Worm (Caenorhabditis elegans) whole organism, late embryonic: Measurements from ENCODE around the gene str-7.

Source experiments
- C08G9.2 ChIP-seq: sonication (generic microtip); optimal IDR thresholded peaks from 2 replicates; lab custom pipeline; 2016; ENCODE audit warnings: mild to moderate bottlenecking, missing genetic modification characterization, moderate library complexity, missing compliant biosample characterization
- C38D4.7 ChIP-seq: fragments of 200-800 bp; sonication (Bioruptor generic); optimal IDR thresholded peaks from 2 replicates; lab custom pipeline; 2018; ENCODE audit warnings: mild to moderate bottlenecking, missing genetic modification characterization, moderate library complexity, missing compliant biosample characterization
- F13H6.1 ChIP-seq: sonication (generic microtip); optimal IDR thresholded peaks from 2 replicates; lab custom pipeline; 2016; ENCODE audit warnings: missing genetic modification characterization, missing compliant biosample characterization
- ahr-1 ChIP-seq: sonication (generic microtip); optimal IDR thresholded peaks from 2 replicates; lab custom pipeline; 2016; ENCODE audit warnings: missing genetic modification characterization, missing compliant biosample characterization
- ceh-14 ChIP-seq: sonication (generic microtip); optimal IDR thresholded peaks from 2 replicates; lab custom pipeline; 2016; ENCODE audit warnings: missing genotype, missing genetic modification characterization, missing compliant biosample characterization
- ceh-18 ChIP-seq: sonication (generic microtip); optimal IDR thresholded peaks from 2 replicates; lab custom pipeline; 2016; ENCODE audit warnings: missing genetic modification characterization, missing compliant biosample characterization
- ceh-19 ChIP-seq: fragments of 200-800 bp; sonication (Bioruptor generic); optimal IDR thresholded peaks from 2 replicates; lab custom pipeline; 2018; ENCODE audit warnings: mild to moderate bottlenecking, missing genetic modification characterization, missing compliant biosample characterization
- ceh-2 ChIP-seq: sonication (generic microtip); optimal IDR thresholded peaks from 2 replicates; lab custom pipeline; 2016; ENCODE audit warnings: missing genotype, missing genetic modification characterization, missing compliant biosample characterization
- ceh-31 ChIP-seq: sonication (generic microtip); optimal IDR thresholded peaks from 2 replicates; lab custom pipeline; 2016; ENCODE audit warnings: missing genetic modification characterization, missing compliant biosample characterization
- ceh-34 ChIP-seq: sonication (generic microtip); optimal IDR thresholded peaks from 2 replicates; lab custom pipeline; 2016; ENCODE audit warnings: mild to moderate bottlenecking, missing genetic modification characterization, missing compliant biosample characterization
- ceh-45 ChIP-seq: fragments of 200-800 bp; sonication (Bioruptor generic); IDR thresholded peaks from 2 replicates; pipeline ENCODE4 v1.3.6; 2022; ENCODE audit warnings: missing genetic modification reagents, missing genetic modification characterization, missing compliant biosample characterization
- ceh-9 ChIP-seq: sonication (generic microtip); optimal IDR thresholded peaks from 2 replicates; lab custom pipeline; 2016; ENCODE audit warnings: mild to moderate bottlenecking, missing genetic modification characterization, inconsistent platforms, missing compliant biosample characterization
- che-1 ChIP-seq: sonication (generic microtip); optimal IDR thresholded peaks from 2 replicates; lab custom pipeline; 2016; ENCODE audit warnings: mild to moderate bottlenecking, missing genetic modification characterization, missing compliant biosample characterization
- dve-1 ChIP-seq: sonication (generic microtip); optimal IDR thresholded peaks from 2 replicates; lab custom pipeline; 2017; ENCODE audit warnings: antibody characterized with exemption, mild to moderate bottlenecking, missing genetic modification characterization, missing compliant biosample characterization
- elt-2 ChIP-seq: sonication (generic microtip); optimal IDR thresholded peaks from 2 replicates; lab custom pipeline; 2016; ENCODE audit warnings: missing genetic modification reagents, missing genetic modification characterization, missing compliant biosample characterization
- eyg-1 ChIP-seq: sonication (generic microtip); optimal IDR thresholded peaks from 2 replicates; lab custom pipeline; 2016; ENCODE audit warnings: missing genotype, missing genetic modification characterization, missing compliant biosample characterization
- fax-1 ChIP-seq: sonication (generic microtip); optimal IDR thresholded peaks from 2 replicates; lab custom pipeline; 2016; ENCODE audit warnings: missing genotype, missing genetic modification characterization, missing compliant biosample characterization
- gmeb-2 ChIP-seq: sonication (generic microtip); optimal IDR thresholded peaks from 2 replicates; lab custom pipeline; 2016; ENCODE audit warnings: missing genetic modification characterization, inconsistent platforms, missing compliant biosample characterization
- hlh-15 ChIP-seq: sonication (generic microtip); optimal IDR thresholded peaks from 2 replicates; lab custom pipeline; 2016; ENCODE audit warnings: missing genetic modification characterization, missing compliant biosample characterization
- hlh-30 ChIP-seq: sonication (generic microtip); optimal IDR thresholded peaks from 2 replicates; lab custom pipeline; 2017; ENCODE audit warnings: antibody characterized with exemption, missing genetic modification characterization, missing compliant biosample characterization; ENCODE audit not compliant: insufficient read depth
- hlh-6 ChIP-seq: sonication (generic microtip); optimal IDR thresholded peaks from 2 replicates; lab custom pipeline; 2016; ENCODE audit warnings: missing genotype, missing genetic modification characterization, missing compliant biosample characterization
- lim-6 ChIP-seq: sonication (generic microtip); optimal IDR thresholded peaks from 2 replicates; lab custom pipeline; 2016; ENCODE audit warnings: missing genetic modification characterization, missing compliant biosample characterization
- lin-11 ChIP-seq: fragments of 200-800 bp; sonication (Bioruptor generic); optimal IDR thresholded peaks from 2 replicates; lab custom pipeline; 2018; ENCODE audit warnings: mild to moderate bottlenecking, missing genetic modification characterization, missing compliant biosample characterization
- madf-2 ChIP-seq: sonication (generic microtip); optimal IDR thresholded peaks from 2 replicates; lab custom pipeline; 2017; ENCODE audit warnings: missing genetic modification characterization, missing compliant biosample characterization
- nhr-11 ChIP-seq: fragments of 150-350 bp; optimal IDR thresholded peaks from 2 replicates; lab custom pipeline; 2014; ENCODE audit warnings: missing biosample characterization, missing genetic modification characterization
- nhr-232 ChIP-seq: sonication (generic microtip); optimal IDR thresholded peaks from 2 replicates; lab custom pipeline; 2016; ENCODE audit warnings: missing genetic modification characterization, missing compliant biosample characterization
- pag-3 ChIP-seq: sonication (generic microtip); optimal IDR thresholded peaks from 2 replicates; lab custom pipeline; 2016; ENCODE audit warnings: missing compliant biosample characterization, missing genetic modification characterization, borderline replicate concordance
- pqm-1 ChIP-seq: sonication (generic microtip); optimal IDR thresholded peaks from 2 replicates; lab custom pipeline; 2016; ENCODE audit warnings: missing genetic modification characterization, missing compliant biosample characterization
- rnt-1 ChIP-seq: sonication (generic microtip); optimal IDR thresholded peaks from 2 replicates; lab custom pipeline; 2016; ENCODE audit warnings: missing genetic modification characterization, missing compliant biosample characterization
- sdc-2 ChIP-seq: sonication (generic microtip); optimal IDR thresholded peaks from 2 replicates; lab custom pipeline; 2016; ENCODE audit warnings: missing genotype, missing genetic modification characterization, missing compliant biosample characterization
- syd-9 ChIP-seq: sonication (generic microtip); optimal IDR thresholded peaks from 2 replicates; lab custom pipeline; 2016; ENCODE audit warnings: mild to moderate bottlenecking, missing genetic modification characterization, moderate library complexity, missing compliant biosample characterization
- tbx-2 ChIP-seq: sonication (generic microtip); optimal IDR thresholded peaks from 2 replicates; lab custom pipeline; 2016; ENCODE audit warnings: missing genetic modification characterization, missing compliant biosample characterization
- tbx-7 ChIP-seq: sonication (generic microtip); optimal IDR thresholded peaks from 2 replicates; lab custom pipeline; 2016; ENCODE audit warnings: missing genotype, missing genetic modification characterization, missing compliant biosample characterization
- ttx-3 ChIP-seq: sonication (generic microtip); optimal IDR thresholded peaks from 2 replicates; lab custom pipeline; 2016; ENCODE audit warnings: missing genetic modification reagents, missing genetic modification characterization, missing compliant biosample characterization
- unc-42 ChIP-seq: sonication (generic microtip); optimal IDR thresholded peaks from 2 replicates; lab custom pipeline; 2016; ENCODE audit warnings: missing genotype, missing genetic modification characterization, missing compliant biosample characterization
- unc-55 ChIP-seq: sonication (generic microtip); optimal IDR thresholded peaks from 2 replicates; lab custom pipeline; 2017; ENCODE audit warnings: missing biosample characterization, missing genetic modification reagents, missing genetic modification characterization

The str-7 gene

DNA sequence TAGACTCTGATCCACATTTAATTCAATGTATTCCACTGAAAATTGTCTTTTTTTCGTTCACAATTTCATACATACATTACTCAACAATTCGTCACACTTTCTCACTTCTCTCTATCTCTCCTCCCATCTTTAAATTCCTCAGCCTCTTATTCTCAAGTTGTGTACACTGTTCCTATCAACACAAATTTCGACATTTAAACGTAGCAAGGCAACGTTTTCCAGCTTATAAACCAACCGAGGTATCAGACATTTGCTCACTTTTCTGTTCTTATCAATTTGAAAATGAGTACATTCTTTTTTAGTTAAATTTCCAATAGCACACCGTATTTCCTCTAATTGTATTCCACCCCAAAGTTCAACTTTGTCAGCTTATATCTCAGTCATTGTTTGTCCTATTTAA lies 21.6 kb upstream of the str-7 start, which contains the start of gene skr-3:
Gene skr-3 (plus strand): TSS at position 163 of the 400 bp plus-strand sequence.
- TF ChIP-seq syd-9 (tag; lab: Kevin White, UChicago), result no peak
- no peak for TF ChIP-seq unc-55 (GFP tag; lab: Kevin White, UChicago)
- TF ChIP-seq ceh-14, result no peak
- no peak for TF ChIP-seq fax-1 (tag; lab: Kevin White, UChicago)
- no peak for TF ChIP-seq nhr-11 (tag; lab: Kevin White, UChicago)
- TF ChIP-seq hlh-30 (tag; lab: Kevin White, UChicago), result no peak
- TF ChIP-seq tbx-7 (tag; lab: Kevin White, UChicago), result no peak
- TF ChIP-seq, all 69 proteins: peak for 0

DNA sequence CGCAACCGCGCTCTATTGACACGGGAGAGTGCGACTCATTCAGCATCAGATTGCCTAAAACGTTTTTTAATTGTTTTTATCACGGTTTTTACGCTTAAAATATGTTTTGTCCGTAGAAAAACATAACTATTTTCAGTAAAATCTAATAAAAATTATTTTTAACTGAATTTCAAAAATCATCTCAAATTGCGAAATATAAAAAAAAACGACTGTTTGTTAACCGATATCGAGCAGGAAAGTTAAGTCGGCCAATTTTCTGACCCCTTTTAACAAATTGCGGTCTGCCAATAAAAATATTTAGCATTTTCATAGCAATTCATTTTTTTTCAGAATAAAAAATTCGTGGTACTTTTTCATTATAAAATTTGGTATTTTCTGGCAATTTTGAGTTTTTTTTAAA lies 21.2 kb upstream of the str-7 start:
- TF ChIP-seq hlh-15 (tag; lab: Kevin White, UChicago), result no peak
- TF ChIP-seq ceh-31 (tag; lab: Kevin White, UChicago), result no peak
- TF ChIP-seq gmeb-2 (tag; lab: Kevin White, UChicago), result no peak
- no peak for TF ChIP-seq ahr-1
- no peak for TF ChIP-seq fax-1 (tag; lab: Kevin White, UChicago)
- TF ChIP-seq ttx-3 (tag; lab: Kevin White, UChicago), result no peak
- no peak for TF ChIP-seq nhr-11 (tag; lab: Kevin White, UChicago)
- TF ChIP-seq che-1 (tag; lab: Kevin White, UChicago), result no peak

DNA sequence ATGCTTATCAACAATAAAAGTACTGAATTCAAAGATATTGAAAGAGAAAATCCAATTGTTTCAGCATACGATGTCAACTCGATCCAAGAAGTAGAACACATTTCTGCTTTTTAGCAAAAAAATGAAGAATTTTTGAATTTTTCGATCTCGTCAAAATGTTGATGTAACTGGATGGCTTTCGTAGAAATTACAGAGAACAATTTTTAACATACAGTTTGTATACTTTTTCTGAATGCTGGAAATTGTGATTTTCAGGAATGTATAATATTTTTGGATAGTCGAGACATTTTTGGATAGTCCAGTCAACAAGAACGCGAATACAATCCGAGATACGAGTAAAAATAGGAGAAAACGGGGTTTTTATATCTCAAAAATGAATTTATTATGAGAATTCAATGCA lies 19.3 kb upstream of the str-7 start, which contains the start of gene str-103:
Gene str-103 (minus strand): TSS at position 101 of the 400 bp plus-strand sequence.
- TF ChIP-seq pqm-1, result no peak
- TF ChIP-seq ceh-45, result no peak
- no peak for TF ChIP-seq rnt-1 (tag; lab: Kevin White, UChicago)
- TF ChIP-seq gmeb-2 (tag; lab: Kevin White, UChicago), result no peak
- no peak for TF ChIP-seq dve-1 (tag; lab: Kevin White, UChicago)
- no peak for TF ChIP-seq unc-42 (tag; lab: Kevin White, UChicago)
- no peak for TF ChIP-seq sdc-2 (tag; lab: Kevin White, UChicago)
- TF ChIP-seq ceh-19, result no peak
- no peak for TF ChIP-seq madf-2 (tag; lab: Kevin White, UChicago)
- TF ChIP-seq F13H6.1 (tag; lab: Kevin White, UChicago), result no peak
- no peak for TF ChIP-seq tbx-2 (tag; lab: Kevin White, UChicago)
- no peak for TF ChIP-seq C08G9.2 (tag; lab: Kevin White, UChicago)
- no peak for TF ChIP-seq ceh-2
- TF ChIP-seq pag-3, result no peak
- no peak for TF ChIP-seq ceh-31 (tag; lab: Kevin White, UChicago)
- no peak for TF ChIP-seq elt-2 (tag; lab: Kevin White, UChicago)
- TF ChIP-seq ttx-3 (tag; lab: Kevin White, UChicago), result no peak

DNA sequence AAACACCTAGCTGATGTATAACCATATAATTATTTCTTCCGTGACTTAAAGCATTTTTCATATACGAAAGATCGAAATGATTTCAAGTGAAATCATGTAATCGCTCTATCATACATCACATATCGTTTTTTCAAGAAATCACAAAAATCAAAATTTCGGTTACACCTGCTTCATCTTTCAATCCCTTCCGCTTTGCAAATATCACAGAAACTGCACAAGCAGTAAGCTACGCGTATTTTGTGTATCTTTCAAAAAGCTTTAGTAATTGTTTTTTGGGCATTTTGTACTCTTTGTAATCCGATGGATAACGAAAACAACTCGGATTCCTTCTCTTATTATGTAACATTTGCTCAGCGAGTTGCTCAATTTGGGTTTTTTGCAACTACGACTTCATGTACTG lies 16.0 kb upstream of the str-7 start, which contains the start of gene str-25:
Gene str-25 (plus strand): TSS at position 301 of the 400 bp plus-strand sequence.
- no peak for TF ChIP-seq ahr-1
- no peak for TF ChIP-seq lim-6
- TF ChIP-seq ceh-18, result no peak
- TF ChIP-seq nhr-232 (tag; lab: Kevin White, UChicago), result no peak

DNA sequence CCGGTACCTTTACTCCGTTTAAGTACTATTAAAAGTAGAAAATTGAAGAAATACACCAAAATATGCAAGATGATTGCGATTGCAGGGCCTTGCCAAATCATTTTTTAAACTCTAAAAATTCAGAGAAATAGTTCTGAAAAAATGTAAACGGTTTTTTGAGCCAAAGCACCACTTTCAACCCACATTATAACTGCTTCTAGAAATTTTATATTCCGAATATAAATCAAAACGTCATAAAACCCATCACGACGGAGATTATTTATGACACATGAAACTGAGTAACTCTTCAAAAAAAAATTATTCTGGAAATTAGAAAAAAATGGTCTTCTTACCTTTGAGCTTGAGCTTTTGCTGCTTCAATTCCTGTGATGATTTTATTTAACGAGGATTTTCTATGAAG lies 14.9 kb upstream of the str-7 start, which contains the start of gene srxa-16:
Gene srxa-16 (minus strand): TSS at position 101 of the 400 bp plus-strand sequence.
- TF ChIP-seq ceh-34 (tag; lab: Kevin White, UChicago) (no peak), dve-1 (tag; lab: Kevin White, UChicago) (no peak), ttx-3 (tag; lab: Kevin White, UChicago) (no peak), C08G9.2 (tag; lab: Kevin White, UChicago) (no peak), ceh-14 (no peak), ceh-45 (no peak), C38D4.7 (no peak), che-1 (tag; lab: Kevin White, UChicago) (no peak), unc-55 (GFP tag; lab: Kevin White, UChicago) (no peak), hlh-6 (tag; lab: Kevin White, UChicago) (no peak), lin-11 (tag; lab: Kevin White, UChicago) (no peak), syd-9 (tag; lab: Kevin White, UChicago) (no peak), eyg-1 (tag; lab: Kevin White, UChicago) (no peak), ceh-9 (tag; lab: Kevin White, UChicago) (no peak)
- TF ChIP-seq, all 69 proteins: peak for 0
